Worm (Caenorhabditis elegans) whole organism, midembryonic: Measurements from ENCODE around the gene F53H1.4.

Experiments used
- cog-1 ChIP-seq: sonication (generic microtip); optimal IDR thresholded peaks from 2 replicates; lab custom pipeline; 2016; ENCODE audit warnings: missing genetic modification characterization, missing compliant biosample characterization
- flt-1 ChIP-seq: fragments of 200-800 bp; sonication (Bioruptor generic); IDR thresholded peaks from 2 replicates; pipeline ENCODE4 v1.3.6; 2022; ENCODE audit warnings: missing genetic modification characterization, missing compliant biosample characterization
- klf-2 ChIP-seq: fragments of 200-800 bp; sonication (Bioruptor generic); conservative IDR thresholded peaks from 2 replicates; pipeline ENCODE4 v1.3.6; 2022; ENCODE audit warnings: missing genetic modification reagents, missing genetic modification characterization, missing compliant biosample characterization

DNA sequence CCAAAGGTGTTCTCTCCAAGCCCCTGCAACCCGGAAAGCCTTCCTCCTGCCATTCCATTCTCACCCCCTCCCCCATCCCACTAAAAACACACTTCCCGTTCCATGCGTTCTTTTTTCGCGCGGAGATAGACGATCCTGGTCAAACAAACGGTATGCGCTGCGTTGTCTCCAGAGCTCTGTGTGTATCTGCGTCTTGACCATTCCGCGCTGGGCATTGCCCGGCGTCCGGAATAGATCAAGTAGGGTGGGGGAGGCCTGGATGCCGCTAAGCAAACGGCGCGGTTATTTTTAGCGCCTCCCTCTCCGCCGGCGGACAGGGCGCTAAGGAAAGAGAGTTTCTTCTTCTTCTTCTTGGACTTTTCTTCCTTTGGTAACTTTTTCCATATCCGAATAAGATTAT is 65.3 kb downstream of the F53H1.4 start:
- TF ChIP-seq cog-1 (tag; lab: Kevin White, UChicago) (no peak), klf-2 (GFP tag; lab: Robert Waterston, UW) (no peak), flt-1 (GFP tag; lab: Robert Waterston, UW) (no peak)
